In genomic region chrIII:5448177-5448576, ce11 we compare ENCODE assay signal across 7 worm cellular contexts.
TF ChIP-seq lines count a peak whose summit lies in the region.

Gene skpt-1 (minus strand): TSS chrIII:5448395.

TF ChIP-seq in whole organism, L1 larva, 84 proteins besides CTCF, POLR2A, EP300 and RAD21 (continues in another document):
- no peak for TF ChIP-seq hlh-4 (tag; optimal IDR thresholded peaks at IDR 0.05; lab: Kevin White, UChicago)
- no peak for TF ChIP-seq nhr-84 (tag; optimal IDR thresholded peaks at IDR 0.05; lab: Kevin White, UChicago)
- no peak for TF ChIP-seq zag-1 (tag; optimal IDR thresholded peaks at IDR 0.05; lab: Kevin White, UChicago)
- no peak for TF ChIP-seq ces-1 (GFP tag; optimal IDR thresholded peaks at IDR 0.05; lab: Kevin White, UChicago)
- no peak for TF ChIP-seq zip-4 (GFP tag; optimal IDR thresholded peaks at IDR 0.05; lab: Kevin White, UChicago)
- peak; percentile 29 to 84 for TF ChIP-seq lsy-2 (tag; optimal IDR thresholded peaks at IDR 0.05; lab: Kevin White, UChicago)
- no peak for TF ChIP-seq fkh-10 (GFP tag; optimal IDR thresholded peaks at IDR 0.05; lab: Kevin White, UChicago)
- no peak for TF ChIP-seq fkh-8 (tag; optimal IDR thresholded peaks at IDR 0.05; lab: Kevin White, UChicago)
- TF ChIP-seq swsn-7 (tag; optimal IDR thresholded peaks at IDR 0.05; lab: Kevin White, UChicago), result peak; percentile 9
- TF ChIP-seq hlh-17 (GFP tag; optimal IDR thresholded peaks at IDR 0.05; lab: Kevin White, UChicago; ENCODE audit: borderline replicate concordance), result no peak
- no peak for TF ChIP-seq aly-2 (tag; optimal IDR thresholded peaks at IDR 0.05; lab: Kevin White, UChicago)
- no peak for TF ChIP-seq ztf-4 (tag; optimal IDR thresholded peaks at IDR 0.05; lab: Kevin White, UChicago)
- TF ChIP-seq aha-1 (tag; optimal IDR thresholded peaks at IDR 0.05; lab: Kevin White, UChicago), result no peak

TF ChIP-seq in whole organism, L2 larva, 48 proteins besides CTCF, POLR2A, EP300 and RAD21:
- TF ChIP-seq ceh-16 (tag; optimal IDR thresholded peaks at IDR 0.05; lab: Kevin White, UChicago) (no peak), lsy-2 (tag; optimal IDR thresholded peaks at IDR 0.05; lab: Kevin White, UChicago) (peak in 1 of 2 experiments; percentile 76), snpc-4 (tag; optimal IDR thresholded peaks at IDR 0.05; lab: Kevin White, UChicago) (no peak), blmp-1 (tag; optimal IDR thresholded peaks at IDR 0.05; lab: Kevin White, UChicago; ENCODE audit: insufficient read depth) (no peak), C34F6.9 (tag; optimal IDR thresholded peaks at IDR 0.05; lab: Kevin White, UChicago) (peak; percentile 51), R02D3.7 (tag; optimal IDR thresholded peaks at IDR 0.05; lab: Kevin White, UChicago) (no peak), gmeb-1 (tag; optimal IDR thresholded peaks at IDR 0.05; lab: Kevin White, UChicago) (peak; percentile 82), sem-4 (tag; optimal IDR thresholded peaks at IDR 0.05; lab: Kevin White, UChicago) (no peak), fos-1 (tag; optimal IDR thresholded peaks at IDR 0.05; lab: Kevin White, UChicago) (peak; percentile 9), nhr-129 (tag; optimal IDR thresholded peaks at IDR 0.05; lab: Kevin White, UChicago) (peak; percentile 7), nhr-6 (tag; optimal IDR thresholded peaks at IDR 0.05; lab: Kevin White, UChicago) (no peak), unc-55 (GFP tag; optimal IDR thresholded peaks at IDR 0.05; lab: Kevin White, UChicago) (peak; percentile 65), nhr-25 (tag; optimal IDR thresholded peaks at IDR 0.05; lab: Kevin White, UChicago) (no peak)

TF ChIP-seq in whole organism, L3 larva, 47 proteins besides CTCF, POLR2A, EP300 and RAD21 (continues in another document):
- TF ChIP-seq nhr-25 (tag; optimal IDR thresholded peaks at IDR 0.05; lab: Kevin White, UChicago) (no peak), lin-39 (tag; optimal IDR thresholded peaks at IDR 0.05; lab: Kevin White, UChicago) (peak; percentile 40), tbx-2 (tag; optimal IDR thresholded peaks at IDR 0.05; lab: Kevin White, UChicago) (no peak), fkh-10 (GFP tag; optimal IDR thresholded peaks at IDR 0.05; lab: Kevin White, UChicago) (no peak), ceh-16 (tag; optimal IDR thresholded peaks at IDR 0.05; lab: Kevin White, UChicago) (no peak), nhr-23 (tag; optimal IDR thresholded peaks at IDR 0.05; lab: Kevin White, UChicago) (peak; percentile 22), lsy-12 (tag; optimal IDR thresholded peaks at IDR 0.05; lab: Kevin White, UChicago) (no peak), mdl-1 (tag; optimal IDR thresholded peaks at IDR 0.05; lab: Kevin White, UChicago) (no peak), pha-4 (tag; optimal IDR thresholded peaks at IDR 0.05; lab: Kevin White, UChicago) (peak; percentile 51), daf-12 (tag; optimal IDR thresholded peaks at IDR 0.05; lab: Kevin White, UChicago) (no peak), egl-27 (tag; optimal IDR thresholded peaks at IDR 0.05; lab: Kevin White, UChicago) (no peak), ama-1 (optimal IDR thresholded peaks at IDR 0.05; lab: Kevin White, UChicago) (no peak), jun-1 (tag; optimal IDR thresholded peaks at IDR 0.05; lab: Kevin White, UChicago) (no peak), ceh-28 (tag; optimal IDR thresholded peaks at IDR 0.05; lab: Kevin White, UChicago) (no peak), fkh-2 (tag; optimal IDR thresholded peaks at IDR 0.05; lab: Kevin White, UChicago) (no peak)

TF ChIP-seq in whole organism, L4 larva, 104 proteins besides CTCF, POLR2A, EP300 and RAD21 (continues in another document):
- TF ChIP-seq unc-130 (GFP tag; optimal IDR thresholded peaks at IDR 0.05; lab: Kevin White, UChicago), result peak; percentile 73
- no peak for TF ChIP-seq gei-8 (GFP tag; optimal IDR thresholded peaks at IDR 0.05; lab: Kevin White, UChicago)
- TF ChIP-seq mxl-2 (GFP tag; conservative IDR thresholded peaks at IDR 0.05; lab: Robert Waterston, UW), result no peak
- no peak for TF ChIP-seq daf-16 (GFP tag; optimal IDR thresholded peaks at IDR 0.05; lab: Kevin White, UChicago)
- peak; percentile 15 for TF ChIP-seq daf-16 (tag; optimal IDR thresholded peaks at IDR 0.05; lab: Kevin White, UChicago)
- TF ChIP-seq aly-2 (tag; optimal IDR thresholded peaks at IDR 0.05; lab: Kevin White, UChicago), result no peak
- TF ChIP-seq lin-38 (GFP tag; IDR thresholded peaks at IDR 0.05; lab: Robert Waterston, UW), result peak; percentile 98
- no peak for TF ChIP-seq vab-7 (GFP tag; IDR thresholded peaks at IDR 0.05; lab: Robert Waterston, UW)
- TF ChIP-seq daf-12 (tag; optimal IDR thresholded peaks at IDR 0.05; lab: Kevin White, UChicago), result no peak
- TF ChIP-seq lsy-2 (tag; optimal IDR thresholded peaks at IDR 0.05; lab: Kevin White, UChicago), result peak in 1 of 2 experiments; percentile 74
- peak; percentile 78 for TF ChIP-seq aha-1 (tag; lab: Kevin White, UChicago)
- peak; percentile 65 for TF ChIP-seq hlh-30 (tag; optimal IDR thresholded peaks at IDR 0.05; lab: Kevin White, UChicago; ENCODE audit: insufficient read depth)
- peak; percentile 42 for TF ChIP-seq mes-2 (tag; optimal IDR thresholded peaks at IDR 0.05; lab: Kevin White, UChicago; ENCODE audit: poor library complexity, severe bottlenecking)
- TF ChIP-seq F44E2.7 (GFP tag; IDR thresholded peaks at IDR 0.05; lab: Robert Waterston, UW), result no peak

TF ChIP-seq in whole organism, late embryonic, 69 proteins besides CTCF, POLR2A, EP300 and RAD21 (continues in another document):
- TF ChIP-seq hlh-13 (GFP tag; optimal IDR thresholded peaks at IDR 0.05; lab: Kevin White, UChicago) (no peak), ceh-14 (tag; optimal IDR thresholded peaks at IDR 0.05; lab: Kevin White, UChicago) (no peak), elt-2 (tag; optimal IDR thresholded peaks at IDR 0.05; lab: Kevin White, UChicago) (peak; percentile 4), C08G9.2 (tag; optimal IDR thresholded peaks at IDR 0.05; lab: Kevin White, UChicago) (no peak), pax-1 (tag; optimal IDR thresholded peaks at IDR 0.05; lab: Kevin White, UChicago) (no peak), ceh-30 (tag; optimal IDR thresholded peaks at IDR 0.05; lab: Kevin White, UChicago) (no peak), pqm-1 (tag; optimal IDR thresholded peaks at IDR 0.05; lab: Kevin White, UChicago) (no peak), unc-42 (tag; optimal IDR thresholded peaks at IDR 0.05; lab: Kevin White, UChicago) (peak; percentile 2), unc-55 (GFP tag; optimal IDR thresholded peaks at IDR 0.05; lab: Kevin White, UChicago) (no peak), sox-4 (tag; optimal IDR thresholded peaks at IDR 0.05; lab: Kevin White, UChicago) (no peak), lim-6 (tag; optimal IDR thresholded peaks at IDR 0.05; lab: Kevin White, UChicago) (no peak), dve-1 (tag; optimal IDR thresholded peaks at IDR 0.05; lab: Kevin White, UChicago) (no peak), nfya-1 (tag; optimal IDR thresholded peaks at IDR 0.05; lab: Kevin White, UChicago) (peak; percentile 8), hlh-30 (tag; optimal IDR thresholded peaks at IDR 0.05; lab: Kevin White, UChicago; ENCODE audit: insufficient read depth) (no peak), ceh-22 (tag; optimal IDR thresholded peaks at IDR 0.05; lab: Kevin White, UChicago) (no peak), ceh-2 (tag; optimal IDR thresholded peaks at IDR 0.05; lab: Kevin White, UChicago) (no peak)

TF ChIP-seq in whole organism, mixed stage, embryonic, 35 proteins besides CTCF, POLR2A, EP300 and RAD21:
- TF ChIP-seq mls-2 (tag; optimal IDR thresholded peaks at IDR 0.05; lab: Kevin White, UChicago) (no peak), blmp-1 (tag; optimal IDR thresholded peaks at IDR 0.05; lab: Kevin White, UChicago) (no peak), flh-1 (GFP tag; optimal IDR thresholded peaks at IDR 0.05; lab: Kevin White, UChicago) (no peak), ceh-83 (GFP tag; optimal IDR thresholded peaks at IDR 0.05; lab: Kevin White, UChicago) (no peak), nhr-12 (tag; optimal IDR thresholded peaks at IDR 0.05; lab: Kevin White, UChicago) (no peak), M03D4.4 (tag; optimal IDR thresholded peaks at IDR 0.05; lab: Kevin White, UChicago) (no peak), mep-1 (tag; optimal IDR thresholded peaks at IDR 0.05; lab: Kevin White, UChicago) (peak; percentile 59), ces-1 (GFP tag; optimal IDR thresholded peaks at IDR 0.05; lab: Kevin White, UChicago) (peak; percentile 35), pha-4 (tag; optimal IDR thresholded peaks at IDR 0.05; lab: Kevin White, UChicago) (no peak), sem-2 (GFP tag; optimal IDR thresholded peaks at IDR 0.05; lab: Kevin White, UChicago) (no peak), nhr-28 (tag; optimal IDR thresholded peaks at IDR 0.05; lab: Kevin White, UChicago) (no peak), lsy-2 (tag; optimal IDR thresholded peaks at IDR 0.05; lab: Kevin White, UChicago) (peak; percentile 63), nhr-237 (tag; optimal IDR thresholded peaks at IDR 0.05; lab: Kevin White, UChicago) (peak; percentile 16), nhr-2 (tag; optimal IDR thresholded peaks at IDR 0.05; lab: Kevin White, UChicago) (no peak), zip-8 (tag; optimal IDR thresholded peaks at IDR 0.05; lab: Kevin White, UChicago) (no peak), ceh-39 (tag; optimal IDR thresholded peaks at IDR 0.05; lab: Kevin White, UChicago) (no peak)

TF ChIP-seq in whole organism, young adult, 124 proteins besides CTCF, POLR2A, EP300 and RAD21 (continues in another document):
- peak; percentile 98 for TF ChIP-seq xnd-1 (tag; optimal IDR thresholded peaks at IDR 0.05; lab: Kevin White, UChicago)
- no peak for TF ChIP-seq T26A5.8 (tag; optimal IDR thresholded peaks at IDR 0.05; lab: Kevin White, UChicago)
- peak; percentile 73; the same call in 1 of the 2 replicates for TF ChIP-seq nfyb-1 (GFP tag; IDR thresholded peaks at IDR 0.05; lab: Robert Waterston, UW)
- TF ChIP-seq nhr-27 (tag; optimal IDR thresholded peaks at IDR 0.05; lab: Kevin White, UChicago), result no peak
- no peak for TF ChIP-seq unc-62 (GFP tag; optimal IDR thresholded peaks at IDR 0.05; lab: Kevin White, UChicago)
- no peak for TF ChIP-seq sptf-2 (GFP tag; optimal IDR thresholded peaks at IDR 0.05; lab: Kevin White, UChicago)
- peak; percentile 89 for TF ChIP-seq F33H1.4 (GFP tag; IDR thresholded peaks at IDR 0.05; lab: Robert Waterston, UW)
- TF ChIP-seq ztf-26 (tag; optimal IDR thresholded peaks at IDR 0.05; lab: Kevin White, UChicago), result no peak
- 0 out of 2 replicates have a peak, but pooled peaks have one; percentile 26 for TF ChIP-seq Y67H2A.10 (GFP tag; conservative IDR thresholded peaks at IDR 0.05; lab: Robert Waterston, UW)
- TF ChIP-seq ccch-3 (GFP tag; optimal IDR thresholded peaks at IDR 0.05; lab: Kevin White, UChicago), result no peak
- TF ChIP-seq ceh-58 (GFP tag; IDR thresholded peaks at IDR 0.05; lab: Robert Waterston, UW), result no peak
- TF ChIP-seq mcd-1 (GFP tag; IDR thresholded peaks at IDR 0.05; lab: Robert Waterston, UW), result peak; percentile 97
- TF ChIP-seq ceh-40 (GFP tag; IDR thresholded peaks at IDR 0.05; lab: Robert Waterston, UW), result no peak
- peak; percentile 99 for TF ChIP-seq efl-1 (GFP tag; optimal IDR thresholded peaks at IDR 0.05; lab: Kevin White, UChicago)
- peak; percentile 63 for TF ChIP-seq hmg-1.2 (GFP tag; IDR thresholded peaks at IDR 0.05; lab: Robert Waterston, UW)
- TF ChIP-seq zfh-2 (GFP tag; conservative IDR thresholded peaks at IDR 0.05; lab: Robert Waterston, UW), result no peak
- peak; percentile 96 for TF ChIP-seq ceh-91 (GFP tag; IDR thresholded peaks at IDR 0.05; lab: Robert Waterston, UW)
- TF ChIP-seq him-1 (tag; optimal IDR thresholded peaks at IDR 0.05; lab: Kevin White, UChicago), result peak; percentile 19
- no peak for TF ChIP-seq gei-17 (GFP tag; optimal IDR thresholded peaks at IDR 0.05; lab: Kevin White, UChicago)
